Fruit fly (Drosophila melanogaster) Kc167 (cell line): Measurements from ENCODE around the gene CG18268.

Experiments used
- Myc ChIP-seq: fragments of >200 bp; optimal IDR thresholded peaks from 2 replicates; lab custom pipeline; 2017; ENCODE audit warnings: missing external identifiers
- Sin3A ChIP-seq: fragments of >200 bp; optimal IDR thresholded peaks from 2 replicates; lab custom pipeline; 2018; ENCODE audit warnings: missing external identifiers
- h ChIP-seq: fragments of >200 bp; optimal IDR thresholded peaks from 3 replicates; lab custom pipeline; 2018; ENCODE audit warnings: missing external identifiers
- insv ChIP-seq: fragments of >200 bp; optimal IDR thresholded peaks from 3 replicates; lab custom pipeline; 2018; ENCODE audit warnings: missing external identifiers
- psq ChIP-seq: fragments of >200 bp; optimal IDR thresholded peaks from 2 replicates; lab custom pipeline; 2017; ENCODE audit warnings: missing external identifiers
- ttk ChIP-seq: sonication (Bioruptor generic); optimal IDR thresholded peaks from 2 replicates; lab custom pipeline; 2017; ENCODE audit warnings: missing external identifiers

DNA sequence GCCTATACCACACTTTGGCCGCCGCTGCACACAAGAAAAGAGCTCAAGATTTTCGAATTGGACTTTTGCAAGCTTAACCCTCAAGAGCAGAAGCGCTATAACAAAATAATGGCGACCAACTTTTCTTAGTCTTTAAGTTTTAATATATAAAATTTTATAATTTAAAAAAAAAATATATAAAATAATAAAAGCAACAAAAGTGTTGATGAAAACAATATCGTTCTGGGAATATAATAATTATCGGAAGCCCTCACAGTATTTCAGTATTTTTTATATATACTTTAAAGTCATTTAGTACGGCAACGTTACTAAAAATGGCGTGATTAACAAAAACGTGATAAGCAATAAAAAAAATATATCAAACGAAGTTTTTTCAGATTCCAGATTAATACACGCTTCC is 44.7 kb downstream of the CG18268 start, which contains the start of gene Sp7:
- TF ChIP-seq Sin3A (lab: Kevin White, UChicago), result no peak
- TF ChIP-seq h (lab: Kevin White, UChicago), result no peak
- no peak for TF ChIP-seq Myc (lab: Kevin White, UChicago)
- TF ChIP-seq insv, result no peak
- no peak for TF ChIP-seq psq (lab: Kevin White, UChicago)
- TF ChIP-seq ttk (lab: Kevin White, UChicago), result no peak
